Fruit fly (Drosophila melanogaster): ENCODE data around the gene CG1299.
A peak's percentile ranks its signal among the peaks of the same experiment; 100 is the strongest.

DNA sequence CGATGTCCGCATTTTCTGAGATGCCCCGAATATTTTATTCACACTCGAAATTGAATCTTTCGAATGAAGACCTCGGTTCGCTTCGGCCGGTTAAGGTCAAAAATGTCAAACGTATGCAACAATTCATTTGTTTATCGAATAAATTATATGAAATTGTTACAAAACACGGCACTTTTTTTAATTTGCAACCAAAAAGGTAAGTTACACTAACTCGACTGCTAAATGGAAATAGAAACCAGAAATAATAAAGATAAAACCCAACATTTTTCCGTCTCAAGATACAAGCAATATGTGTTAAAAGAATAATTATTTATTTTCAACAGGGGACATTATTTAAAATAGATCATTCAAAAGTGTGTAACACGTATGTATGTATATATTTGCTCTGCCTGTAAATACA is 34.5 kb upstream of the CG1299 start:
- no peak for TF ChIP-seq CG7101 (tag; optimal IDR thresholded peaks at IDR 0.05)
- no peak for TF ChIP-seq CG12768 (GFP tag; optimal IDR thresholded peaks at IDR 0.05)
- TF ChIP-seq kay (GFP tag; ENCODE audit: borderline replicate concordance), result peak; percentile 84
- no peak for TF ChIP-seq CG11617 (GFP tag; optimal IDR thresholded peaks at IDR 0.05)
- TF ChIP-seq CG7045 (GFP tag; optimal IDR thresholded peaks at IDR 0.05), result no peak

All from whole organism, adult.